Worm (Caenorhabditis elegans) whole organism, L4/young adult: ENCODE data around the gene Y47D7A.11.

ENCODE experiments used
- W03F9.2 ChIP-seq: fragments of 150-350 bp; optimal IDR thresholded peaks from 2 replicates; lab custom pipeline; 2014; ENCODE audit warnings: missing biosample characterization, missing genetic modification characterization
- dao-5 ChIP-seq: sonication (generic microtip); optimal IDR thresholded peaks from 2 replicates; lab custom pipeline; 2016; ENCODE audit warnings: missing genotype, missing genetic modification characterization, moderate library complexity, missing compliant biosample characterization
- him-1 ChIP-seq: sonication (generic microtip); optimal IDR thresholded peaks from 2 replicates; lab custom pipeline; 2016; ENCODE audit warnings: missing genotype, missing genetic modification reagents, missing genetic modification characterization, missing compliant biosample characterization

ce11 chrV:4454634-4455033, 26.5 kb upstream of the Y47D7A.11 start, which contains the start of gene gnrr-5:
- no peak for TF ChIP-seq him-1 (tag; lab: Kevin White, UChicago)
- TF ChIP-seq dao-5 (tag; lab: Kevin White, UChicago): no peak
- TF ChIP-seq W03F9.2 (tag; lab: Kevin White, UChicago): no peak
